Worm (Caenorhabditis elegans) whole organism, L1 larva: ENCODE results near the gene piga-1.

Experiments used
- hlh-17 ChIP-seq: fragments of 200-800 bp; sonication (Bioruptor generic); optimal IDR thresholded peaks from 2 replicates; lab custom pipeline; 2018; ENCODE audit warnings: missing genetic modification characterization, mild to moderate bottlenecking, missing compliant biosample characterization, moderate library complexity, borderline replicate concordance
- rnt-1 ChIP-seq: sonication (generic microtip); optimal IDR thresholded peaks from 2 replicates; lab custom pipeline; 2016; ENCODE audit warnings: mild to moderate bottlenecking, missing genetic modification characterization, moderate library complexity, missing compliant biosample characterization

DNA sequence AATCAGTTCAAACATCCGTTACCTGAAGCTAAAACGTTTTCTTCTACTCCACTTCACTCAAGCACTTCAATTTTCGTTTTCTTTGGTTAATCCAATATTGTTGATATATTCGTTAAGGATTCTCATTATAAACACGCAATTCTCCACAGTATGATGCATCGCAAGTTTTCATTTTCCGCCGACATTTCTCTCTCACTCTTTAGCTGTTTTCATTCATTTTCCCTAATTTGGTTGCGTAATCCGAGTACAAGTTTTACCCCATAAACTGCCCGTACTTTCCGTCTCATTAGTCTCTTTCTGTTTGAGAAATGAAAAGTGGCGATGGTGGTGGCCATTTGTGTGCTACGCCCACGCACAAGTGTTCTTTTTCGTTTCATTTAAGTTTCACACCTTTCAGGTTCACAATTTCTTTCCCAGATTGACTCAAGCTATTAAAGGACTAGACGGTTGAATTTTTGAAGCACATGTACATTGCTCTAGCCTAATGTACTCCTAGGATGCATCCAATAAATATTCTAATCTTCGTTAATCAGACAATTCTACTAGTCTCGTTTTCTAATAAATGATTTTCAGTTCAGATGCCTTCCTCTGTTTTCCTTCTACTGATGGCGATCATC is 29.9 kb upstream of the piga-1 start, which contains the start of gene C34C6.3:
- TF ChIP-seq rnt-1 (tag; lab: Kevin White, UChicago) (no peak), hlh-17 (GFP tag; lab: Kevin White, UChicago) (no peak)
